Worm (Caenorhabditis elegans): ENCODE results near the gene mrps-33.

Gene mrps-33

ce11 chrIV:8728122-8728521 lies 11.7 kb downstream of the mrps-33 start, which contains the start of gene otub-3 (continued):
- TF ChIP-seq F52B5.7 (tag; optimal IDR thresholded peaks at IDR 0.05) (no peak), Y67H2A.10 (GFP tag; conservative IDR thresholded peaks at IDR 0.05) (no peak), zfh-2 (GFP tag; conservative IDR thresholded peaks at IDR 0.05) (no peak), athp-1 (tag; optimal IDR thresholded peaks at IDR 0.05) (peak; percentile 4), madf-6 (GFP tag; IDR thresholded peaks at IDR 0.05) (peak; percentile 85), let-607 (tag; optimal IDR thresholded peaks at IDR 0.05) (no peak), F22D6.2 (tag; optimal IDR thresholded peaks at IDR 0.05) (no peak), Y95B8A.8 (GFP tag; IDR thresholded peaks at IDR 0.05) (no peak), mel-28 (tag; optimal IDR thresholded peaks at IDR 0.05; ENCODE audit: borderline replicate concordance) (no peak), lin-35 (GFP tag; optimal IDR thresholded peaks at IDR 0.05) (no peak), K12H6.12 (tag; optimal IDR thresholded peaks at IDR 0.05) (no peak), madf-10 (tag; optimal IDR thresholded peaks at IDR 0.05) (no peak), rpc-1 (optimal IDR thresholded peaks at IDR 0.05) (no peak), rpc-1 (tag; optimal IDR thresholded peaks at IDR 0.05) (no peak), nhr-179 (tag; optimal IDR thresholded peaks at IDR 0.05) (no peak), ceh-100 (GFP tag; IDR thresholded peaks at IDR 0.05) (no peak), Y53G8AR.9 (GFP tag; conservative IDR thresholded peaks at IDR 0.05) (no peak), tlf-1 (GFP tag; optimal IDR thresholded peaks at IDR 0.05) (no peak), ztf-22 (GFP tag; optimal IDR thresholded peaks at IDR 0.05) (no peak), snpc-1.3 (tag; optimal IDR thresholded peaks at IDR 0.05; ENCODE audit: insufficient read depth) (no peak), Y56A3A.18 (GFP tag; IDR thresholded peaks at IDR 0.05) (no peak), nfyb-1 (GFP tag; IDR thresholded peaks at IDR 0.05) (no peak), cebp-2 (GFP tag; IDR thresholded peaks at IDR 0.05) (no peak), F10E7.11 (tag; optimal IDR thresholded peaks at IDR 0.05) (no peak), madf-8 (GFP tag; conservative IDR thresholded peaks at IDR 0.05) (peak; percentile 74), ets-4 (GFP tag; optimal IDR thresholded peaks at IDR 0.05) (no peak), mcd-1 (GFP tag; IDR thresholded peaks at IDR 0.05) (no peak), aptf-2 (GFP tag; conservative IDR thresholded peaks at IDR 0.05) (no peak), Y79H2A.3 (GFP tag; conservative IDR thresholded peaks at IDR 0.05) (no peak), ccch-3 (GFP tag; optimal IDR thresholded peaks at IDR 0.05) (no peak), xnd-1 (tag; optimal IDR thresholded peaks at IDR 0.05) (peak; percentile 66), B0019.2 (GFP tag; conservative IDR thresholded peaks at IDR 0.05) (no peak), fkh-3 (tag; optimal IDR thresholded peaks at IDR 0.05) (no peak), ekl-4 (GFP tag; IDR thresholded peaks at IDR 0.05) (no peak), lsl-1 (GFP tag; optimal IDR thresholded peaks at IDR 0.05) (no peak)

ce11 chrIV:8725345-8725744 lies 14.5 kb downstream of the mrps-33 start, which contains the start of gene pgm-3:
Gene pgm-3 (plus strand): TSS chrIV:8725722.
- peak; percentile 75 for TF ChIP-seq attf-3 (GFP tag; conservative IDR thresholded peaks at IDR 0.05)
- no peak for TF ChIP-seq F37B4.10 (GFP tag; IDR thresholded peaks at IDR 0.05)

- TF ChIP-seq F22D6.2 (tag; optimal IDR thresholded peaks at IDR 0.05) (no peak), xnd-1 (tag; optimal IDR thresholded peaks at IDR 0.05) (peak; percentile 59), hlh-26 (GFP tag; conservative IDR thresholded peaks at IDR 0.05) (no peak), madf-6 (GFP tag; IDR thresholded peaks at IDR 0.05) (peak; percentile 87), snpc-1.3 (tag; optimal IDR thresholded peaks at IDR 0.05; ENCODE audit: insufficient read depth) (no peak), tlf-1 (GFP tag; optimal IDR thresholded peaks at IDR 0.05) (no peak), snpc-3.4 (tag; optimal IDR thresholded peaks at IDR 0.05) (no peak), rec-8 (tag; optimal IDR thresholded peaks at IDR 0.05) (no peak), lsl-1 (GFP tag; optimal IDR thresholded peaks at IDR 0.05) (peak; percentile 78), B0019.2 (GFP tag; conservative IDR thresholded peaks at IDR 0.05) (no peak), madf-8 (GFP tag; conservative IDR thresholded peaks at IDR 0.05) (peak; percentile 82), Y95B8A.8 (GFP tag; IDR thresholded peaks at IDR 0.05) (no peak), pbrm-1 (GFP tag; IDR thresholded peaks at IDR 0.05) (no peak), ztf-28 (GFP tag; IDR thresholded peaks at IDR 0.05) (no peak), F33H1.4 (GFP tag; IDR thresholded peaks at IDR 0.05) (peak; percentile 83), D2030.7 (GFP tag; IDR thresholded peaks at IDR 0.05) (0 out of 2 replicates have a peak, but pooled peaks have one; percentile 35), efl-1 (GFP tag; optimal IDR thresholded peaks at IDR 0.05) (peak; percentile 44), dpl-1 (GFP tag; optimal IDR thresholded peaks at IDR 0.05) (peak; percentile 22)
Observed at ce11 chrIV:8724907-8725306, 14.9 kb downstream of the mrps-33 start.
